Fruit fly (Drosophila melanogaster) Kc167 (cell line): ENCODE data around the gene Cdc23.

Source experiments
- Sin3A ChIP-seq: fragments of >200 bp; optimal IDR thresholded peaks from 2 replicates; lab custom pipeline; 2018; ENCODE audit warnings: missing external identifiers
- insv ChIP-seq: fragments of >200 bp; optimal IDR thresholded peaks from 3 replicates; lab custom pipeline; 2018; ENCODE audit warnings: missing external identifiers

DNA sequence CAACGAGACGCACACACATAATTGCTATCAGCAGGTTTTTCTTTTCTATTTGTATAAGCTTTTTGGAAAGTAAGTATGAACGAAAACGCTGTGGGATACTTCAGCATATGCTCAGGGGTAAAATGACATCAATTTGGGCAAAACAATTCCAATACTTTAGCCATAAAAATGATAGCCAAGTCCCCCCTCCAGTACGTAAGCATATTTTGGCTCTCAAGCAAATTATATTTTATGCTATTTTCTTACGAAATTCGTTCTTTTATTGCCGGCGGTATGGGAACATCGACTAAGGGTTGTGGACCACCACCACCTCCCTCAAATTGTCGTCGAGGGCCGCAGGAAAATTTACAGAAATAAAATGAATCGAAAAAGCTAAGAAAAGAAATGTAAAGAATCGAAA lies 14.1 kb downstream of the Cdc23 start, which contains the start of gene CG43233:
- TF ChIP-seq insv (lab: Kevin White, UChicago) (no peak), Sin3A (lab: Kevin White, UChicago) (no peak)
